Fruit fly (Drosophila melanogaster) S2 (cell line): Measurements from ENCODE around the gene ThrRS.

ENCODE experiments used
- CG8478 ChIP-seq: fragments of >200 bp; optimal IDR thresholded peaks from 2 replicates; lab custom pipeline; 2018
- CTCF ChIP-seq, 2 experiments: fragments of >200 bp; optimal IDR thresholded peaks; 2 replicates each; lab custom pipeline; 2018

DNA sequence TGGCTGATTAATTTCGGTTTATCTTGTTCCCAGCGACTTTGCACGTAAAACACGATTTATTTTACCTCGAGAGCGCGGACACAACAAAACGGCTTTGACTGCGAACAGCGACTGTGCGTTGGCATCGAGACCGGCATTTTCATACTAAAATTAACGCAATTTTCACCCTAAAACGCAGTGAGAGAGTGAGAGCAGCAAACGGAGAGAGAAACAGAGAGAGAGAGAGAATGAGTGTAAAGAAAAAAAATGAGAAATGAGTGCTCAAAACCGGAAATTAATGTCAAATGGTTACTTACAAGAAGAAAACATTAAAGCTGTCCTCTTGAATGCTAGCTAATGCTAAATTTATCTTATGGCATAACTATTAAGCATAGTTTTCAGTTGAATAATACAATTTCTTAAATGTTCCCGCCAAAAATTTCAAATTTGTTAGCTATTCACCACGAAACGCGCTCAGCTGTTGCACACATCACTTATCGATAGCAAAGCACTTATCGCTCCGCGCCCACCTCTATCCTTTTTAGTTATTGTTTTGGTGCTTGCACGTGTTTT, 47.6 kb upstream of the ThrRS start, which contains the start of the genes JhI-21, RpL7-like and CG34164:
- TF ChIP-seq CG8478 (no peak), CTCF (optimal IDR thresholded peaks at IDR 0.05; lab: Kevin White, UChicago) (no peak)
